Fruit fly (Drosophila melanogaster): ENCODE data around the gene CG32645.
"Not testable (repeated sequence)": the region's sequence is repeated elsewhere in the genome, so short reads cannot be mapped to it uniquely, and the experiment has no call there.

- TF ChIP-seq insv, Myc (optimal IDR thresholded peaks at IDR 0.05): not testable (repeated sequence)
Measured at dm6 chrX:13184178-13184577, 45.2 kb downstream of the CG32645 start, which contains the start of gene CG32641.

All from Kc167 (cell line).